Fruit fly (Drosophila melanogaster): ENCODE measurements around the gene CG11378.
A peak's percentile ranks its signal among the peaks of the same experiment; 100 is the strongest.

Gene CG11378

dm6 chrX:1179865-1180264 lies 9.2 kb downstream of the CG11378 start, which contains the start of gene CG11379:
TSS of gene CG11379 (plus strand) at chrX:1180165.
- TF ChIP-seq CG8478 (optimal IDR thresholded peaks at IDR 0.05) (no peak), CTCF (optimal IDR thresholded peaks at IDR 0.05) (no peak)

dm6 chrX:1180865-1181264 lies 10.2 kb downstream of the CG11378 start:
- TF ChIP-seq CTCF (optimal IDR thresholded peaks at IDR 0.05) (no peak), CG8478 (optimal IDR thresholded peaks at IDR 0.05) (no peak)

- TF ChIP-seq CTCF (optimal IDR thresholded peaks at IDR 0.05): no peak
- TF ChIP-seq CG8478 (optimal IDR thresholded peaks at IDR 0.05): no peak
Measured at dm6 chrX:1181320-1181719, 10.7 kb downstream of the CG11378 start, which contains the start of gene CG14627. TSS of gene CG14627 (plus strand) at chrX:1181620.

- TF ChIP-seq CTCF (optimal IDR thresholded peaks at IDR 0.05) (no peak), CG8478 (optimal IDR thresholded peaks at IDR 0.05) (no peak)
Measured at dm6 chrX:1183742-1184141, 13.1 kb downstream of the CG11378 start.

dm6 chrX:1184478-1184877 lies 13.8 kb downstream of the CG11378 start, which contains the start of gene CG14626:
TSS of gene CG14626 (plus strand) at chrX:1184778.
- no peak for TF ChIP-seq CTCF (optimal IDR thresholded peaks at IDR 0.05)

- no peak for TF ChIP-seq CG8478 (optimal IDR thresholded peaks at IDR 0.05)
- TF ChIP-seq CTCF (optimal IDR thresholded peaks at IDR 0.05): no peak
Measured at dm6 chrX:1191008-1191407, 20.4 kb downstream of the CG11378 start, which contains the start of gene CG11380. TSS of gene CG11380 (plus strand) at chrX:1191308.

- TF ChIP-seq CG8478 (optimal IDR thresholded peaks at IDR 0.05) (no peak), CTCF (optimal IDR thresholded peaks at IDR 0.05) (no peak)
Measured at dm6 chrX:1197862-1198261, 27.2 kb downstream of the CG11378 start.

- TF ChIP-seq CTCF (optimal IDR thresholded peaks at IDR 0.05) (no peak), CG8478 (optimal IDR thresholded peaks at IDR 0.05) (no peak)
Measured at dm6 chrX:1199246-1199645, 28.6 kb downstream of the CG11378 start, which contains the start of gene CG14625. TSS of gene CG14625 (plus strand) at chrX:1199546.

- no peak for TF ChIP-seq CTCF (optimal IDR thresholded peaks at IDR 0.05)
- no peak for TF ChIP-seq CG8478 (optimal IDR thresholded peaks at IDR 0.05)
Measured at dm6 chrX:1203477-1203876, 32.8 kb downstream of the CG11378 start, which contains the start of gene CG11381. TSS of gene CG11381 (plus strand) at chrX:1203777.

dm6 chrX:1206437-1206836 lies 35.8 kb downstream of the CG11378 start, which contains the start of gene CG14624:
TSS of gene CG14624 (plus strand) at chrX:1206737.
- TF ChIP-seq CG8478 (optimal IDR thresholded peaks at IDR 0.05) (no peak), CTCF (optimal IDR thresholded peaks at IDR 0.05) (no peak)

dm6 chrX:1209251-1210020 lies 38.8 kb downstream of the CG11378 start, which contains the start of gene CG11382:
TSS of gene CG11382 (plus strand) at chrX:1209970.
- TF ChIP-seq CTCF (optimal IDR thresholded peaks at IDR 0.05) (no peak), CG8478 (optimal IDR thresholded peaks at IDR 0.05) (no peak)

- TF ChIP-seq CTCF (optimal IDR thresholded peaks at IDR 0.05) (peak; percentile 28 to 32), CG8478 (optimal IDR thresholded peaks at IDR 0.05) (no peak)
Measured at dm6 chrX:1215000-1215399, 44.4 kb downstream of the CG11378 start, which contains the start of gene CG11398. TSS of gene CG11398 (minus strand) at chrX:1215156.

dm6 chrX:1216681-1217080 lies 46.1 kb downstream of the CG11378 start:
- TF ChIP-seq CTCF (optimal IDR thresholded peaks at IDR 0.05): no peak
